Worm (Caenorhabditis elegans) whole organism, L2 larva: ENCODE measurements around the gene clec-54.

Source experiments
- aly-2 ChIP-seq: fragments of 150-350 bp; optimal IDR thresholded peaks from 2 replicates; lab custom pipeline; 2014; ENCODE audit warnings: missing biosample characterization, missing genetic modification characterization
- crh-2 ChIP-seq: sonication (generic microtip); optimal IDR thresholded peaks from 2 replicates; lab custom pipeline; 2017; ENCODE audit warnings: missing biosample characterization, missing genetic modification characterization
- nhr-237 ChIP-seq: fragments of 150-350 bp; optimal IDR thresholded peaks from 2 replicates; lab custom pipeline; 2014; ENCODE audit warnings: missing biosample characterization, missing genetic modification characterization
- snpc-4 ChIP-seq: fragments of 150-350 bp; optimal IDR thresholded peaks from 2 replicates; lab custom pipeline; 2014; ENCODE audit warnings: missing biosample characterization, missing genetic modification characterization
- zag-1 ChIP-seq: fragments of 150-350 bp; optimal IDR thresholded peaks from 2 replicates; lab custom pipeline; 2014; ENCODE audit warnings: missing biosample characterization, missing genetic modification characterization
- ztf-4 ChIP-seq: fragments of 150-350 bp; optimal IDR thresholded peaks from 2 replicates; lab custom pipeline; 2014; ENCODE audit warnings: missing biosample characterization, missing genetic modification characterization

DNA sequence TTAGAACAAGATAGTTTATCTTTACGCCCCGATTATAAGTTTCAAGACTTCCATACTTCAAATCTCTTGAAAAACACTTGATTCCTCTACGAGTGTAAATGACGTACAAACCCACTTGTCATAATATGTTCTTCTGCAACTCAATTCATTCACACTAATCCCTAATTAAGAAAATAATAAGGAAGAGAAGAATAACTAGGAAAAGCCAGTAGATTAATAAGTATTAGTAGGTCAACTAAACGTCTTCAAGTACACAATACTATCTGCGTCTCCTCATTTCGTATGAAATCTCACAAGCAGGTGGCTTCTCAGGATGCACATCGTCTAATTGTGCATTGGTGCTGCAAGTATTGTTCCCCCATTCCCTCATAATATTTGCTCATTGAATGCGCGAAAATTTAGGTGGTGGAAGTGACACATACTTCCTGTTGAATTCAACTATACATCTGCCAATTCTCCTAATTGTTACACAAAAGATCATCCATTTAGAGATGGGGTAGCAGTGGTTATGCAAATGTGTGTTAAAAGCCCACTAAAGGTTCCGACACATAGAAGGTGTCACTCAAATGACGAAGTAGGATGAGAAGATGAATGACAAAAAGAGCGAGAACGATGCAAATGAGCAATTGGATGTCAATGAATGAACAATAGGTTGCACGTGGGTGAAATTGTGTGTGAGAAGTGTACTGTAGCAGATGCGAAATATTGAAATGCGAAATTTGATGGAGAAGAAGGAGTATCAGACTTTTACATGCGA is 49.5 kb upstream of the clec-54 start:
- TF ChIP-seq ztf-4, result no peak
- TF ChIP-seq snpc-4, result no peak
- TF ChIP-seq aly-2, result no peak
- no peak for TF ChIP-seq zag-1 (tag; lab: Kevin White, UChicago)
- no peak for TF ChIP-seq nhr-237 (tag; lab: Kevin White, UChicago)
- TF ChIP-seq crh-2 (tag; lab: Kevin White, UChicago), result no peak
